Fruit fly (Drosophila melanogaster): ENCODE results near the gene mTor.
A peak's percentile ranks its signal among the peaks of the same experiment; 100 is the strongest.

DNA sequence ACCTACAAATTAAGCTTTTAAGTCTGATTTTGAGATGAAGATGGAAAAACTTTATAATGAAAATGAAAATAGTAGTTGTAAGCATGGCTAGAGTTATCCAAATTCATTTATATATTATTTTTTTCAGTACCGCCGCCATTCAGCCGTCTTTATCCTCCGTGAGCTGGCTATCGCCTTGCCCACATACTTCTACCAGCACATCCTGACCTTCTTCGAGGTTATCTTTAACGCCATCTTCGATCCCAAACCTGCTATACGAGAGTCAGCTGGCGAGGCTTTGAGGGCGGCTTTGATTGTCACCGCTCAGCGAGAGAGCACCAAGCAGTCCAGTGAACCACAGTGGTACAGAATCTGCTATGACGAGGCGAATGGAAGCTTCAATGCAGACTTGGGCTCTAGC lies 1.0 kb downstream of the mTor start:
- no peak for TF ChIP-seq OdsH (GFP tag; optimal IDR thresholded peaks at IDR 0.05)
- no peak for TF ChIP-seq Eip75B (GFP tag; optimal IDR thresholded peaks at IDR 0.05)
- TF ChIP-seq svp (GFP tag), result peak; percentile 96
- TF ChIP-seq CG6276 (GFP tag; optimal IDR thresholded peaks at IDR 0.05), result no peak
- TF ChIP-seq topi (GFP tag; optimal IDR thresholded peaks at IDR 0.05), result no peak
- no peak for TF ChIP-seq Met (GFP tag; optimal IDR thresholded peaks at IDR 0.05)
- no peak for TF ChIP-seq spab (GFP tag; optimal IDR thresholded peaks at IDR 0.05)
- TF ChIP-seq CG11762 (GFP tag; optimal IDR thresholded peaks at IDR 0.05; ENCODE audit: insufficient read depth), result no peak
- TF ChIP-seq Ets21C (GFP tag; optimal IDR thresholded peaks at IDR 0.05), result no peak
- TF ChIP-seq CG8319 (GFP tag; optimal IDR thresholded peaks at IDR 0.05), result no peak
- TF ChIP-seq CG10669 (GFP tag; optimal IDR thresholded peaks at IDR 0.05), result no peak
- TF ChIP-seq Smox (GFP tag; optimal IDR thresholded peaks at IDR 0.05), result no peak
